Worm (Caenorhabditis elegans) whole organism, midembryonic: ENCODE results near the gene fbxb-106.

Experiments
- flt-1 ChIP-seq: fragments of 200-800 bp; sonication (Bioruptor generic); IDR thresholded peaks from 2 replicates; pipeline ENCODE4 v1.3.6; 2022; ENCODE audit warnings: missing genetic modification characterization, missing compliant biosample characterization
- ref-1 ChIP-seq: fragments of 200-800 bp; sonication (Bioruptor generic); conservative IDR thresholded peaks from 2 replicates; pipeline ENCODE4 v1.3.6; 2022; ENCODE audit warnings: missing genetic modification reagents, missing genetic modification characterization, missing compliant biosample characterization
- ztf-23 ChIP-seq: fragments of 200-800 bp; sonication (Bioruptor generic); IDR thresholded peaks from 2 replicates; pipeline ENCODE4 v1.3.6; 2022; ENCODE audit warnings: missing genetic modification reagents, missing genetic modification characterization, missing compliant biosample characterization

DNA sequence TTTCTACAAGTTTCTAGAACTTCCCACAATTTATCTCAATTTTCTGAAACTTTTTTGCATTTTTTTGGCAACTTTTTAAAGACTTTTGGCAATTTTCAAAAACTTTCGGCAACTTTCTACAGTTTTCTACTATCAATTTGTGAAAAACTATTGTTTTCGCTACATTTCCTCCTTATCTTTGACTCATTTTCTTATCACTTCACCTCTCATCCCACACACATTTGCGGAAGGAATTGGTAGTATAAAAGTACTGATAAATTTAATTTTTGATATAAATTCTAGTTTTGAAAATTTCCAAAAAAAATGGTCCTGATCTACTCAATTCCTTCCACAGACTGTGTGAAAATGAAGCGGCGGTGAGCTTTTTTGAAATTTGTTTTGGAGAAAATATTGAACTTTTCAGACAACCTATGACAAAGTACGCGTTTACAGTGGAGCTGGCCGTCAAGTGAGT lies 12.6 kb upstream of the fbxb-106 start, which contains the start of gene F29A7.4:
- TF ChIP-seq ztf-23 (GFP tag; lab: Robert Waterston, UW) = no peak
- TF ChIP-seq ref-1 (GFP tag; lab: Robert Waterston, UW) = no peak
- no peak for TF ChIP-seq flt-1 (GFP tag; lab: Robert Waterston, UW)
